Fruit fly (Drosophila melanogaster) whole organism, embryonic: Measurements from ENCODE around the gene Ctr9.

Experiments used
- Asciz ChIP-seq: fragments of 200-800 bp; sonication (Bioruptor generic); optimal IDR thresholded peaks from 2 replicates; lab custom pipeline; 2017; ENCODE audit warnings: missing biosample characterization, mild to moderate bottlenecking, missing genetic modification characterization, missing genetic modification reagents
- CG10147 ChIP-seq: fragments of 200-800 bp; sonication (Bioruptor generic); optimal IDR thresholded peaks from 2 replicates; lab custom pipeline; 2019; ENCODE audit warnings: missing biosample characterization, mild to moderate bottlenecking, missing genetic modification characterization, moderate library complexity
- CG11093 ChIP-seq: fragments of 200-800 bp; sonication (Bioruptor generic); IDR thresholded peaks from 3 replicates; pipeline ENCODE4 v1.3.6; 2022; ENCODE audit warnings: missing biosample characterization, missing genetic modification characterization
- CG11247 ChIP-seq: fragments of 200-800 bp; sonication (Bioruptor generic); IDR thresholded peaks from 2 replicates; pipeline ENCODE4 v1.3.6; 2022; ENCODE audit warnings: missing biosample characterization, missing genetic modification characterization
- CG11398 ChIP-seq: fragments of 200-800 bp; sonication (Bioruptor generic); optimal IDR thresholded peaks from 2 replicates; lab custom pipeline; 2016; ENCODE audit warnings: missing biosample characterization, missing genetic modification characterization
- CG1233 ChIP-seq: fragments of 200-800 bp; sonication (Bioruptor generic); optimal IDR thresholded peaks from 4 replicates; lab custom pipeline; 2018; ENCODE audit warnings: missing biosample characterization, mild to moderate bottlenecking, missing genetic modification characterization
- CG12744 ChIP-seq: fragments of 200-800 bp; sonication (Bioruptor generic); optimal IDR thresholded peaks from 2 replicates; lab custom pipeline; 2016; ENCODE audit warnings: missing biosample characterization, missing genetic modification characterization
- CG13624 ChIP-seq: fragments of 200-800 bp; sonication (Bioruptor generic); optimal IDR thresholded peaks from 2 replicates; lab custom pipeline; 2016; ENCODE audit warnings: missing biosample characterization, missing genetic modification characterization
- CG14710 ChIP-seq: fragments of 200-800 bp; sonication (Bioruptor generic); optimal IDR thresholded peaks from 3 replicates; lab custom pipeline; 2019; ENCODE audit warnings: missing biosample characterization, mild to moderate bottlenecking, missing genetic modification characterization, moderate library complexity
- CG17385 ChIP-seq: fragments of 200-800 bp; sonication (Bioruptor generic); optimal IDR thresholded peaks from 3 replicates; lab custom pipeline; 2018; ENCODE audit warnings: missing biosample characterization, mild to moderate bottlenecking, missing genetic modification characterization
- CG18262 ChIP-seq: fragments of 200-800 bp; optimal IDR thresholded peaks from 3 replicates; lab custom pipeline; 2019; ENCODE audit warnings: missing biosample characterization, mild to moderate bottlenecking, missing genetic modification characterization, moderate library complexity
- CG2202 ChIP-seq: fragments of 200-800 bp; sonication (Bioruptor generic); optimal IDR thresholded peaks from 2 replicates; lab custom pipeline; 2018; ENCODE audit warnings: missing biosample characterization, mild to moderate bottlenecking, missing genetic modification characterization
- CG3726 ChIP-seq: fragments of 200-800 bp; sonication (Bioruptor generic); IDR thresholded peaks from 3 replicates; pipeline ENCODE4, ENCODE4 v1.3.6; 2022; ENCODE audit warnings: missing biosample characterization, missing genetic modification characterization
- CG42726 ChIP-seq: fragments of 200-800 bp; sonication (Bioruptor generic); IDR thresholded peaks from 2 replicates; pipeline ENCODE4 v1.3.6; 2022; ENCODE audit warnings: missing biosample characterization, missing genetic modification characterization; ENCODE audit not compliant: partially characterized antibody
- CG4820 ChIP-seq: fragments of 200-800 bp; sonication (Bioruptor generic); optimal IDR thresholded peaks from 3 replicates; lab custom pipeline; 2016; ENCODE audit warnings: missing biosample characterization, missing genetic modification characterization
- CG7987 ChIP-seq: fragments of 200-800 bp; sonication (Bioruptor generic); optimal IDR thresholded peaks from 2 replicates; lab custom pipeline; 2018; ENCODE audit warnings: missing biosample characterization, mild to moderate bottlenecking, missing genetic modification characterization, moderate library complexity
- CG9609 ChIP-seq: fragments of 200-800 bp; sonication (Bioruptor generic); optimal IDR thresholded peaks from 3 replicates; lab custom pipeline; 2016; ENCODE audit warnings: missing biosample characterization, missing genetic modification characterization
- CG9817 ChIP-seq: fragments of 200-800 bp; sonication (Bioruptor generic); optimal IDR thresholded peaks from 2 replicates; lab custom pipeline; 2018; ENCODE audit warnings: missing biosample characterization, mild to moderate bottlenecking, missing genetic modification characterization, moderate library complexity
- CG9932 ChIP-seq: fragments of 200-800 bp; sonication (Bioruptor generic); IDR thresholded peaks from 2 replicates; pipeline ENCODE4 v1.3.6; 2022; ENCODE audit warnings: missing biosample characterization, missing genetic modification characterization
- CkIIα-i1 ChIP-seq: fragments of 200-800 bp; sonication (Bioruptor generic); IDR thresholded peaks from 2 replicates; pipeline ENCODE4 v1.3.6; 2022; ENCODE audit warnings: missing biosample characterization, missing genetic modification characterization
- Dek ChIP-seq: fragments of 200-800 bp; sonication (Bioruptor generic); optimal IDR thresholded peaks from 3 replicates; lab custom pipeline; 2019; ENCODE audit warnings: missing biosample characterization, mild to moderate bottlenecking, missing genetic modification characterization, moderate library complexity
- E2f1 ChIP-seq: fragments of 200-800 bp; sonication (Bioruptor generic); IDR thresholded peaks from 2 replicates; pipeline ENCODE4 v1.3.6; 2022; ENCODE audit warnings: missing biosample characterization, missing genetic modification characterization
- Fer3 ChIP-seq: fragments of 200-800 bp; sonication (Bioruptor generic); optimal IDR thresholded peaks from 2 replicates; lab custom pipeline; 2018; ENCODE audit warnings: missing biosample characterization, mild to moderate bottlenecking, missing genetic modification characterization, moderate library complexity
- GATAe ChIP-seq: fragments of 200-800 bp; sonication (Bioruptor generic); conservative IDR thresholded peaks from 2 replicates; pipeline ENCODE4 v1.3.6; 2022; ENCODE audit warnings: missing biosample characterization, missing genetic modification characterization
- Gsc ChIP-seq: fragments of 200-800 bp; sonication (Bioruptor generic); IDR thresholded peaks from 2 replicates; pipeline ENCODE4 v1.3.6; 2022; ENCODE audit warnings: missing biosample characterization, missing genetic modification characterization
- HHEX ChIP-seq: fragments of 200-800 bp; sonication (Bioruptor generic); optimal IDR thresholded peaks from 3 replicates; lab custom pipeline; 2017; ENCODE audit warnings: missing biosample characterization, mild to moderate bottlenecking, missing genetic modification characterization, missing genetic modification reagents
- Hmr ChIP-seq: fragments of 200-800 bp; sonication (Bioruptor generic); optimal IDR thresholded peaks from 3 replicates; lab custom pipeline; 2017; ENCODE audit warnings: mild to moderate bottlenecking, missing biosample characterization, missing genetic modification reagents, missing genetic modification characterization
- Lpt ChIP-seq: fragments of >200 bp; optimal IDR thresholded peaks from 2 replicates; lab custom pipeline; 2018; ENCODE audit warnings: missing biosample characterization, missing genetic modification characterization
- MESR4 ChIP-seq: fragments of 200-800 bp; sonication (Bioruptor generic); optimal IDR thresholded peaks from 2 replicates; lab custom pipeline; 2018; ENCODE audit warnings: missing biosample characterization, mild to moderate bottlenecking, missing genetic modification characterization, moderate library complexity
- Taf1 ChIP-seq: fragments of 200-800 bp; sonication (Bioruptor generic); IDR thresholded peaks from 2 replicates; pipeline ENCODE4 v1.3.6; 2022; ENCODE audit warnings: missing biosample characterization, missing genetic modification characterization
- Trl ChIP-seq, 3 experiments: fragments of >200 bp in 2 of 3; fragments of 200-800 bp in 1 of 3; sonication (Bioruptor generic) in 1 of 3; optimal IDR thresholded peaks; 2 replicates in 1 of 3; 3 replicates in 2 of 3; lab custom pipeline; 2016 to 2017; ENCODE audit warnings: missing biosample characterization in 1 of 3, missing genetic modification characterization in 1 of 3
- ase ChIP-seq: fragments of 200-800 bp; sonication (Bioruptor generic); IDR thresholded peaks from 3 replicates; pipeline ENCODE4 v1.3.6; 2022; ENCODE audit warnings: missing biosample characterization, missing genetic modification characterization
- ato ChIP-seq: fragments of 200-800 bp; sonication (Bioruptor generic); IDR thresholded peaks from 2 replicates; pipeline ENCODE4 v1.3.6; 2022; ENCODE audit warnings: missing biosample characterization, missing genetic modification characterization; ENCODE audit not compliant: partially characterized antibody
- br ChIP-seq: fragments of >200 bp; optimal IDR thresholded peaks from 2 replicates; lab custom pipeline; 2017
- caup ChIP-seq: fragments of 200-800 bp; sonication (Bioruptor generic); optimal IDR thresholded peaks from 3 replicates; lab custom pipeline; 2017; ENCODE audit warnings: missing biosample characterization, mild to moderate bottlenecking, missing genetic modification characterization, moderate library complexity; ENCODE audit not compliant: severe bottlenecking
- dmrt99B ChIP-seq: fragments of 200-800 bp; sonication (Bioruptor generic); optimal IDR thresholded peaks from 2 replicates; lab custom pipeline; 2018; ENCODE audit warnings: missing biosample characterization, mild to moderate bottlenecking, missing genetic modification characterization, moderate library complexity
- gem ChIP-seq: fragments of 200-800 bp; sonication (Bioruptor generic); optimal IDR thresholded peaks from 2 replicates; lab custom pipeline; 2019; ENCODE audit warnings: missing biosample characterization, mild to moderate bottlenecking, missing genetic modification characterization, moderate library complexity
- inv ChIP-seq: fragments of 200-800 bp; sonication (Bioruptor generic); IDR thresholded peaks from 2 replicates; pipeline ENCODE4 v1.3.6; 2022; ENCODE audit warnings: missing biosample characterization, missing genetic modification characterization; ENCODE audit not compliant: partially characterized antibody
- lola ChIP-seq, 3 experiments: fragments of >200 bp in 2 of 3; fragments of 200-800 bp in 1 of 3; sonication (Bioruptor generic) in 1 of 3; optimal IDR thresholded peaks; 2 replicates each; lab custom pipeline; 2017 to 2019; ENCODE audit warnings: missing biosample characterization in 3 of 3, missing genetic modification characterization in 3 of 3, mild to moderate bottlenecking in 1 of 3, moderate library complexity in 1 of 3
- mirr ChIP-seq: fragments of 200-800 bp; sonication (Bioruptor generic); optimal IDR thresholded peaks from 3 replicates; lab custom pipeline; 2018; ENCODE audit warnings: missing biosample characterization, mild to moderate bottlenecking, missing genetic modification characterization
- org-1 ChIP-seq: fragments of 200-800 bp; sonication (Bioruptor generic); optimal IDR thresholded peaks from 2 replicates; lab custom pipeline; 2017; ENCODE audit warnings: missing biosample characterization, missing genetic modification characterization
- pnt ChIP-seq: fragments of 200-800 bp; sonication (Bioruptor generic); optimal IDR thresholded peaks from 3 replicates; lab custom pipeline; 2016; ENCODE audit warnings: missing biosample characterization, missing genetic modification characterization
- rib ChIP-seq: fragments of 200-800 bp; sonication (Bioruptor generic); IDR thresholded peaks from 2 replicates; pipeline ENCODE4 v1.3.6; 2022; ENCODE audit warnings: missing biosample characterization, missing genetic modification characterization
- sisA ChIP-seq: fragments of 200-800 bp; sonication (Bioruptor generic); IDR thresholded peaks from 2 replicates; pipeline ENCODE4 v1.3.6; 2022; ENCODE audit warnings: missing biosample characterization, missing genetic modification characterization
- slbo ChIP-seq: fragments of 200-800 bp; sonication (Bioruptor generic); IDR thresholded peaks from 2 replicates; pipeline ENCODE4 v1.3.6; 2022; ENCODE audit warnings: missing biosample characterization, missing genetic modification characterization
- slou ChIP-seq: fragments of 200-800 bp; sonication (Bioruptor generic); optimal IDR thresholded peaks from 3 replicates; lab custom pipeline; 2016; ENCODE audit warnings: missing biosample characterization, missing genetic modification characterization
- stwl ChIP-seq: fragments of 200-800 bp; sonication (Bioruptor generic); optimal IDR thresholded peaks from 3 replicates; lab custom pipeline; 2018; ENCODE audit warnings: missing biosample characterization, mild to moderate bottlenecking, missing genetic modification characterization, moderate library complexity
- tio ChIP-seq: fragments of 200-800 bp; sonication (Bioruptor generic); optimal IDR thresholded peaks from 2 replicates; lab custom pipeline; 2017; ENCODE audit warnings: missing biosample characterization, missing genetic modification characterization, inconsistent platforms
- tup ChIP-seq: fragments of 200-800 bp; sonication (Bioruptor generic); optimal IDR thresholded peaks from 2 replicates; lab custom pipeline; 2016; ENCODE audit warnings: missing biosample characterization, mild to moderate bottlenecking, missing genetic modification characterization, moderate library complexity
- zen2 ChIP-seq: fragments of 200-800 bp; sonication (Bioruptor generic); IDR thresholded peaks from 3 replicates; pipeline ENCODE4 v1.3.6; 2022; ENCODE audit warnings: missing biosample characterization, missing genetic modification characterization; ENCODE audit not compliant: partially characterized antibody
- zf30C ChIP-seq: fragments of 200-800 bp; sonication (Bioruptor generic); optimal IDR thresholded peaks from 3 replicates; lab custom pipeline; 2018; ENCODE audit warnings: missing biosample characterization, mild to moderate bottlenecking, missing genetic modification characterization

The Ctr9 gene

DNA sequence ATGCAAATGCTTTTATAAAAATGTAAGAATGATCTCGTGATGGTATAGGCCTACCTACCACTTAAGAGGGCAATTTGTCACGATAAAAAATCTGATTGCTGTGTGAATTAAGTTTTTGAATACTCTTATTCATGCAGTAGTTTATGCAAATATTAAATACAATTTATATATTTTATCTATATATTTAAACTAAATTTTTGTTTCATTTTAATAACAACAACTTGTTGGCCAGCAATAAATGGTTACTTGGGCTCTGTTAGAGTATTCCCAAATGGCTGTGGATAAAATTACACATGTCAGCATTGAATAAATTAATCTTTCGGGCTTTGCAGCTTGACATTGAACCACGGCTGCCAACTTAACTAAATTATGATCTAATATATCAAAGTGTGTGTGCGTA is 48.5 kb upstream of the Ctr9 start (continued):
- TF ChIP-seq CG11093 (GFP tag; lab: Robert Waterston, UW) (no peak), CG9817 (no peak), org-1 (GFP tag; lab: Kevin White, UChicago) (no peak), dmrt99B (tag; lab: Kevin White, UChicago) (peak; percentile 20), CG3726 (GFP tag; lab: Robert Waterston, UW) (no peak), pnt (GFP tag; lab: Kevin White, UChicago) (no peak), CG10147 (GFP tag; lab: Kevin White, UChicago) (peak; percentile 8), rib (no peak), CG17385 (GFP tag; lab: Kevin White, UChicago) (peak; percentile 15), CG9609 (GFP tag; lab: Kevin White, UChicago) (no peak), CG7987 (GFP tag; lab: Kevin White, UChicago) (no peak), CG1233 (GFP tag; lab: Kevin White, UChicago) (peak; percentile 3), CG13624 (GFP tag; lab: Kevin White, UChicago) (no peak), CG11398 (GFP tag; lab: Kevin White, UChicago) (no peak), tup (GFP tag; lab: Kevin White, UChicago) (no peak), ato (GFP tag; lab: Robert Waterston, UW) (no peak), gem (tag; lab: Kevin White, UChicago) (no peak), sisA (no peak), zf30C (GFP tag; lab: Kevin White, UChicago) (no peak), Trl (optimal IDR thresholded peaks at IDR 0.05; lab: Kevin White, UChicago) (no peak), Trl (GFP tag; optimal IDR thresholded peaks at IDR 0.05; lab: Kevin White, UChicago) (no peak), Hmr (peak; percentile 8), inv (GFP tag; lab: Robert Waterston, UW) (no peak), Asciz (GFP tag; lab: Kevin White, UChicago) (no peak), slbo (GFP tag; lab: Robert Waterston, UW) (peak; percentile 70), E2f1 (GFP tag; lab: Robert Waterston, UW) (peak; percentile 35), slou (GFP tag; lab: Kevin White, UChicago) (no peak), CG42726 (no peak), MESR4 (GFP tag; lab: Kevin White, UChicago) (no peak), Fer3 (tag; lab: Kevin White, UChicago) (peak; percentile 53), Gsc (no peak), CG9932 (GFP tag; lab: Robert Waterston, UW) (peak; percentile 51), Dek (tag; lab: Kevin White, UChicago) (peak; percentile 28), CG11247 (no peak), Taf1 (GFP tag; lab: Robert Waterston, UW) (no peak), stwl (tag; lab: Kevin White, UChicago) (no peak), lola (GFP tag; optimal IDR thresholded peaks at IDR 0.05; lab: Kevin White, UChicago) (no peak), ase (no peak), CkIIα-i1 (no peak), CG14710 (tag; lab: Kevin White, UChicago) (no peak), zen2 (GFP tag; lab: Robert Waterston, UW) (no peak), CG4820 (no peak), mirr (GFP tag; lab: Kevin White, UChicago) (no peak), tio (GFP tag; lab: Kevin White, UChicago) (no peak), CG12744 (GFP tag; lab: Kevin White, UChicago) (no peak), CG2202 (tag; lab: Kevin White, UChicago) (no peak), br (no peak), HHEX (no peak), caup (no peak), GATAe (GFP tag; lab: Robert Waterston, UW) (no peak), Lpt (GFP tag; lab: Kevin White, UChicago) (no peak), CG18262 (tag; lab: Kevin White, UChicago) (no peak)
